Fruit fly (Drosophila melanogaster) whole organism, embryonic: ENCODE measurements around the gene LysS.
A peak's percentile ranks its signal among the peaks of the same experiment; 100 is the strongest.

Source experiments
- Aef1 ChIP-seq: fragments of 200-800 bp; sonication (Bioruptor generic); IDR thresholded peaks from 3 replicates; pipeline ENCODE4 v1.3.6; 2022; ENCODE audit warnings: missing biosample characterization, missing genetic modification characterization
- CG10147 ChIP-seq: fragments of 200-800 bp; sonication (Bioruptor generic); optimal IDR thresholded peaks from 2 replicates; lab custom pipeline; 2019; ENCODE audit warnings: missing biosample characterization, mild to moderate bottlenecking, missing genetic modification characterization, moderate library complexity
- CG11398 ChIP-seq: fragments of 200-800 bp; sonication (Bioruptor generic); optimal IDR thresholded peaks from 2 replicates; lab custom pipeline; 2016; ENCODE audit warnings: missing biosample characterization, missing genetic modification characterization
- CG11560 ChIP-seq: fragments of 200-800 bp; sonication (Bioruptor generic); IDR thresholded peaks from 3 replicates; pipeline ENCODE4 v1.3.6; 2022; ENCODE audit warnings: missing biosample characterization, missing genetic modification characterization
- CG13624 ChIP-seq: fragments of 200-800 bp; sonication (Bioruptor generic); optimal IDR thresholded peaks from 2 replicates; lab custom pipeline; 2016; ENCODE audit warnings: missing biosample characterization, missing genetic modification characterization
- CG14667 ChIP-seq: fragments of 200-800 bp; sonication (Bioruptor generic); IDR thresholded peaks from 2 replicates; pipeline ENCODE4 v1.3.6; 2022; ENCODE audit warnings: missing biosample characterization, missing genetic modification characterization
- CG14710 ChIP-seq: fragments of 200-800 bp; sonication (Bioruptor generic); optimal IDR thresholded peaks from 3 replicates; lab custom pipeline; 2019; ENCODE audit warnings: missing biosample characterization, mild to moderate bottlenecking, missing genetic modification characterization, moderate library complexity
- CG1603 ChIP-seq: fragments of 200-800 bp; sonication (Bioruptor generic); optimal IDR thresholded peaks from 2 replicates; lab custom pipeline; 2019; ENCODE audit warnings: missing biosample characterization, mild to moderate bottlenecking, missing genetic modification characterization, moderate library complexity
- CG17802 ChIP-seq: fragments of 200-800 bp; sonication (Bioruptor generic); optimal IDR thresholded peaks from 2 replicates; lab custom pipeline; 2018; ENCODE audit warnings: missing biosample characterization, mild to moderate bottlenecking, missing genetic modification characterization, moderate library complexity
- CG2129 ChIP-seq: fragments of 200-800 bp; sonication (Bioruptor generic); IDR thresholded peaks from 2 replicates; pipeline ENCODE4 v1.3.6; 2022; ENCODE audit warnings: missing biosample characterization, missing genetic modification characterization; ENCODE audit not compliant: partially characterized antibody
- CG2875 ChIP-seq: fragments of 200-800 bp; sonication (Bioruptor generic); optimal IDR thresholded peaks from 2 replicates; lab custom pipeline; 2017; ENCODE audit warnings: missing biosample characterization, mild to moderate bottlenecking, missing genetic modification characterization, missing genetic modification reagents
- CG31441 ChIP-seq: fragments of 200-800 bp; sonication (Bioruptor generic); IDR thresholded peaks from 2 replicates; pipeline ENCODE4 v1.3.6; 2022; ENCODE audit warnings: missing biosample characterization, missing genetic modification characterization
- CG3163 ChIP-seq: fragments of 200-800 bp; sonication (Bioruptor generic); optimal IDR thresholded peaks from 3 replicates; lab custom pipeline; 2016; ENCODE audit warnings: missing biosample characterization, missing genetic modification characterization
- CG34376 ChIP-seq: fragments of 200-800 bp; sonication (Bioruptor generic); optimal IDR thresholded peaks from 2 replicates; lab custom pipeline; 2018; ENCODE audit warnings: missing biosample characterization, mild to moderate bottlenecking, missing genetic modification characterization
- CG5245 ChIP-seq: fragments of 200-800 bp; sonication (Bioruptor generic); optimal IDR thresholded peaks from 3 replicates; lab custom pipeline; 2016; ENCODE audit warnings: missing biosample characterization, missing genetic modification characterization
- CG6175 ChIP-seq: fragments of 200-800 bp; sonication (Bioruptor generic); IDR thresholded peaks from 3 replicates; pipeline ENCODE4 v1.3.6; 2022; ENCODE audit warnings: missing biosample characterization, missing genetic modification characterization
- CG6791 ChIP-seq: fragments of 200-800 bp; sonication (Bioruptor generic); IDR thresholded peaks from 3 replicates; pipeline ENCODE4 v1.3.6; 2022; ENCODE audit warnings: missing biosample characterization, missing genetic modification characterization; ENCODE audit not compliant: partially characterized antibody
- CG7839 ChIP-seq: fragments of 200-800 bp; sonication (Bioruptor generic); optimal IDR thresholded peaks from 3 replicates; lab custom pipeline; 2018; ENCODE audit warnings: missing biosample characterization, mild to moderate bottlenecking, missing genetic modification characterization, moderate library complexity
- CG8089 ChIP-seq: fragments of 200-800 bp; sonication (Bioruptor generic); optimal IDR thresholded peaks from 3 replicates; lab custom pipeline; 2016; ENCODE audit warnings: missing biosample characterization, missing genetic modification characterization
- CG8924 ChIP-seq: fragments of 200-800 bp; optimal IDR thresholded peaks from 3 replicates; lab custom pipeline; 2019; ENCODE audit warnings: missing biosample characterization, mild to moderate bottlenecking, missing genetic modification characterization, moderate library complexity
- CG8944 ChIP-seq: fragments of 200-800 bp; sonication (Bioruptor generic); optimal IDR thresholded peaks from 3 replicates; lab custom pipeline; 2016; ENCODE audit warnings: missing biosample characterization, missing genetic modification characterization
- Fer2 ChIP-seq: fragments of 200-800 bp; sonication (Bioruptor generic); optimal IDR thresholded peaks from 2 replicates; lab custom pipeline; 2018; ENCODE audit warnings: missing biosample characterization, mild to moderate bottlenecking, missing genetic modification characterization, moderate library complexity
- HLH54F ChIP-seq: fragments of 200-800 bp; sonication (Bioruptor generic); optimal IDR thresholded peaks from 3 replicates; lab custom pipeline; 2016; ENCODE audit warnings: missing biosample characterization, missing genetic modification characterization
- Hmx ChIP-seq: fragments of 200-800 bp; sonication (Bioruptor generic); optimal IDR thresholded peaks from 2 replicates; lab custom pipeline; 2016; ENCODE audit warnings: missing biosample characterization, missing genetic modification characterization
- Hr51 ChIP-seq, 2 experiments: fragments of 200-800 bp; sonication (Bioruptor generic); optimal IDR thresholded peaks; 2 replicates in 1 of 2; 3 replicates in 1 of 2; lab custom pipeline; 2016 to 2018; ENCODE audit warnings: missing biosample characterization in 2 of 2, missing genetic modification characterization in 2 of 2, mild to moderate bottlenecking in 1 of 2, moderate library complexity in 1 of 2
- Mrtf ChIP-seq: fragments of 200-800 bp; sonication (Bioruptor generic); IDR thresholded peaks from 3 replicates; pipeline ENCODE4 v1.3.6; 2022; ENCODE audit warnings: missing biosample characterization, missing genetic modification characterization
- Myb ChIP-seq: fragments of 200-800 bp; sonication (Bioruptor generic); optimal IDR thresholded peaks from 2 replicates; lab custom pipeline; 2016; ENCODE audit warnings: missing biosample characterization, missing genetic modification characterization
- Side ChIP-seq: fragments of 200-800 bp; sonication (Bioruptor generic); optimal IDR thresholded peaks from 2 replicates; lab custom pipeline; 2016; ENCODE audit warnings: missing biosample characterization, missing genetic modification characterization
- Sin3A ChIP-seq: fragments of >200 bp; optimal IDR thresholded peaks from 2 replicates; lab custom pipeline; 2018
- Ssrp ChIP-seq: fragments of 200-800 bp; sonication (Bioruptor generic); optimal IDR thresholded peaks from 2 replicates; lab custom pipeline; 2018; ENCODE audit warnings: missing biosample characterization, mild to moderate bottlenecking, missing genetic modification characterization, moderate library complexity
- ci ChIP-seq: fragments of 200-800 bp; sonication (Bioruptor generic); IDR thresholded peaks from 3 replicates; pipeline ENCODE4 v1.3.6; 2022; ENCODE audit warnings: missing biosample characterization, missing genetic modification characterization
- dmrt11E ChIP-seq: fragments of 200-800 bp; sonication (Bioruptor generic); optimal IDR thresholded peaks from 3 replicates; lab custom pipeline; 2018; ENCODE audit warnings: missing biosample characterization, mild to moderate bottlenecking, missing genetic modification characterization, moderate library complexity
- dpn ChIP-seq, 2 experiments: fragments of 200-800 bp; sonication (Bioruptor generic); optimal IDR thresholded peaks; 3 replicates each; lab custom pipeline; 2016; ENCODE audit warnings: missing biosample characterization in 2 of 2, missing genetic modification characterization in 2 of 2
- ewg ChIP-seq: fragments of 200-800 bp; sonication (Bioruptor generic); optimal IDR thresholded peaks from 3 replicates; lab custom pipeline; 2017; ENCODE audit warnings: mild to moderate bottlenecking, missing biosample characterization, missing genetic modification reagents, missing genetic modification characterization
- gfzf ChIP-seq: fragments of 200-800 bp; sonication (Bioruptor generic); optimal IDR thresholded peaks from 2 replicates; lab custom pipeline; 2016; ENCODE audit warnings: missing biosample characterization, mild to moderate bottlenecking, missing genetic modification characterization, moderate library complexity
- kah ChIP-seq: fragments of 200-800 bp; sonication (Bioruptor generic); optimal IDR thresholded peaks from 2 replicates; lab custom pipeline; 2018; ENCODE audit warnings: missing biosample characterization, mild to moderate bottlenecking, missing genetic modification characterization
- lab ChIP-seq: fragments of 200-800 bp; sonication (Bioruptor generic); optimal IDR thresholded peaks from 3 replicates; lab custom pipeline; 2017; ENCODE audit warnings: missing biosample characterization, missing genetic modification characterization, mild to moderate bottlenecking, moderate library complexity, missing genetic modification reagents
- nmo ChIP-seq: fragments of 200-800 bp; sonication (Bioruptor generic); optimal IDR thresholded peaks from 2 replicates; lab custom pipeline; 2018; ENCODE audit warnings: missing biosample characterization, mild to moderate bottlenecking, missing genetic modification characterization, moderate library complexity
- nom ChIP-seq: fragments of 200-800 bp; sonication (Bioruptor generic); optimal IDR thresholded peaks from 2 replicates; lab custom pipeline; 2017; ENCODE audit warnings: missing biosample characterization, missing genetic modification characterization, mild to moderate bottlenecking, moderate library complexity, missing genetic modification reagents
- odd ChIP-seq: fragments of 200-800 bp; sonication (Bioruptor generic); optimal IDR thresholded peaks from 2 replicates; lab custom pipeline; 2017; ENCODE audit warnings: missing biosample characterization, mild to moderate bottlenecking, missing genetic modification characterization
- pho ChIP-seq: fragments of 200-800 bp; sonication (Bioruptor generic); optimal IDR thresholded peaks from 2 replicates; lab custom pipeline; 2016; ENCODE audit warnings: missing biosample characterization, missing genetic modification characterization
- pzg ChIP-seq: fragments of 200-800 bp; sonication (Bioruptor generic); optimal IDR thresholded peaks from 3 replicates; lab custom pipeline; 2018; ENCODE audit warnings: missing biosample characterization, mild to moderate bottlenecking, missing genetic modification characterization, moderate library complexity
- sim ChIP-seq: fragments of 200-800 bp; sonication (Bioruptor generic); IDR thresholded peaks from 2 replicates; pipeline ENCODE4 v1.3.6; 2022; ENCODE audit warnings: missing biosample characterization, missing genetic modification characterization
- slou ChIP-seq: fragments of 200-800 bp; sonication (Bioruptor generic); optimal IDR thresholded peaks from 3 replicates; lab custom pipeline; 2016; ENCODE audit warnings: missing biosample characterization, missing genetic modification characterization
- sob ChIP-seq: fragments of 200-800 bp; sonication (Bioruptor generic); IDR thresholded peaks from 2 replicates; pipeline ENCODE4 v1.3.6; 2022; ENCODE audit warnings: missing biosample characterization, missing genetic modification characterization
- sr ChIP-seq: fragments of 200-800 bp; sonication (Bioruptor generic); IDR thresholded peaks from 3 replicates; pipeline ENCODE4 v1.3.6; 2022; ENCODE audit warnings: missing biosample characterization, missing genetic modification characterization
- toy ChIP-seq: fragments of 200-800 bp; sonication (Bioruptor generic); IDR thresholded peaks from 2 replicates; pipeline ENCODE4 v1.3.6; 2022; ENCODE audit warnings: missing biosample characterization, missing genetic modification characterization
- zen2 ChIP-seq: fragments of 200-800 bp; sonication (Bioruptor generic); IDR thresholded peaks from 3 replicates; pipeline ENCODE4 v1.3.6; 2022; ENCODE audit warnings: missing biosample characterization, missing genetic modification characterization; ENCODE audit not compliant: partially characterized antibody

LysS gene

DNA sequence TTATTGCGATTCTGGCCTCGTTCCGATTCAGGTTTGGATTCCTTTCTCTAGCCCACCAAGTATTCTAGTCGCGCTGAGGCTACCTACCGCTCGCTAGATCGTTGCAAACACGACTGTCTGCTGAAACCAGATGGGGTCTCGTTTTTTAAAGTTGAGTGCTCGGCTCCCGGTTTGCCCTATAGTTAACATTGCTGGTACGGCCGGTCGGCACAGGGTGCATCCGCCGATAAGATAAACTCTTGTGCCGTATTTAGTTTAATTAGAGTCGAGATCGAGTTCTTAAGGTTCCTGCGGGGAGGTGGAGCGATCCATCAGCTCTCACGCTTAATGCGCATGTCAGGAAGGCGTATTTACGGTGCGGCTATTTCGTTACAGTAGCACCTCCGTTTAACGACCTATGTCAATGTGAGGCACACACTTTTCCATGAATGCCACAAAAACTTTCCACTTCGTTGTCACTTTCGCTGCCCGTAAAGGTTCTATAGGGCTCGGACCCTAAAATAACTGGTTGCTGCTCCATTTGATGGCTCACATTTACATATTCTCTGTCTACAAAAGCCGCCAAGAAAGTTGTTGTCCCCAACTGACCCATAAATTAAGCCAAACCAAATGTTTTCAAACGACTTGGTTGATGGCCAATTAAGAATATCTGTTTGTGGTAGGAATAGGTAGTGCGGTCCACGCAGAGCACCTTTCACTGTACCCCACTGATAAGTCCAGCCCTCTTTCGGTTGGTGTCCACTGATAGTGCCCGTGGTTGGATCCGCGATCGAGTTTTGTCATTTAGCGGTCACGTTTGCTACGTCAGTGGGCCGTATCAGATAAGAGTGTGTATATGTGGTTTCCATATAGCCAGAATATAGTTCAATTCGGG, 22.6 kb upstream of the LysS start, which contains the start of gene CG9119 (continued):
- TF ChIP-seq CG8924 (peak; percentile 68), pho (peak; percentile 70), odd (GFP tag; lab: Kevin White, UChicago) (peak; percentile 67), CG1603 (tag; lab: Kevin White, UChicago) (peak; percentile 59), CG17802 (tag; lab: Kevin White, UChicago) (no peak), sr (no peak; the same call in 2 of the 3 replicates), CG3163 (GFP tag; lab: Kevin White, UChicago) (peak; percentile 20), lab (GFP tag; lab: Kevin White, UChicago) (peak; percentile 70), Mrtf (GFP tag; lab: Robert Waterston, UW) (no peak), sim (GFP tag; lab: Robert Waterston, UW) (no peak), dmrt11E (peak; percentile 16), HLH54F (GFP tag; lab: Kevin White, UChicago) (peak; percentile 64), CG5245 (GFP tag; lab: Kevin White, UChicago) (peak; percentile 33), sob (GFP tag; lab: Robert Waterston, UW) (peak; percentile 38; the same call in 1 of the 2 replicates), ewg (GFP tag; lab: Kevin White, UChicago) (peak; percentile 38), Ssrp (tag; lab: Kevin White, UChicago) (peak; percentile 59), ci (GFP tag; lab: Robert Waterston, UW) (no peak), Hr51 (GFP tag; optimal IDR thresholded peaks at IDR 0.05; lab: Kevin White, UChicago) (peak; percentile 37 to 67), Aef1 (GFP tag; lab: Robert Waterston, UW) (peak; percentile 69), dpn (GFP tag; optimal IDR thresholded peaks at IDR 0.05; lab: Kevin White, UChicago) (peak; percentile 61 to 67), nmo (GFP tag; lab: Kevin White, UChicago) (peak; percentile 66), CG2875 (no peak), Hmx (GFP tag; lab: Kevin White, UChicago) (peak; percentile 15), CG8089 (GFP tag; lab: Kevin White, UChicago) (peak; percentile 31), CG14667 (peak; percentile 47; the same call in 1 of the 2 replicates), Side (GFP tag; lab: Kevin White, UChicago) (peak; percentile 68), CG6175 (GFP tag; lab: Robert Waterston, UW) (no peak), CG7839 (tag; lab: Kevin White, UChicago) (peak; percentile 77), CG14710 (tag; lab: Kevin White, UChicago) (peak; percentile 66), Sin3A (lab: Kevin White, UChicago) (no peak), CG31441 (GFP tag; lab: Robert Waterston, UW) (peak; percentile 61; the same call in 1 of the 2 replicates), slou (GFP tag; lab: Kevin White, UChicago) (no peak), Myb (GFP tag; lab: Kevin White, UChicago) (peak; percentile 70), kah (GFP tag; lab: Kevin White, UChicago) (no peak), pzg (GFP tag; lab: Kevin White, UChicago) (no peak), CG13624 (GFP tag; lab: Kevin White, UChicago) (peak; percentile 71), CG11398 (GFP tag; lab: Kevin White, UChicago) (no peak), CG6791 (GFP tag; lab: Robert Waterston, UW) (no peak), CG11560 (peak; percentile 59; the same call in 2 of the 3 replicates), CG8944 (GFP tag; lab: Kevin White, UChicago) (peak; percentile 62), toy (GFP tag; lab: Robert Waterston, UW) (no peak), zen2 (no peak), CG10147 (GFP tag; lab: Kevin White, UChicago) (peak; percentile 68), gfzf (GFP tag; lab: Kevin White, UChicago) (no peak), nom (GFP tag; lab: Kevin White, UChicago) (peak; percentile 11), CG34376 (GFP tag; lab: Kevin White, UChicago) (peak; percentile 67), CG2129 (GFP tag; lab: Robert Waterston, UW) (no peak), Fer2 (peak; percentile 12)
